Worm (Caenorhabditis elegans): ENCODE data around the gene sre-33.
"Not testable (repeated sequence)": the region's sequence is repeated elsewhere in the genome, so short reads cannot be mapped to it uniquely, and the experiment has no call there.

The sre-33 gene

ce11 chrII:12429743-12430142, 23.4 kb upstream of the sre-33 start, which contains the start of gene Y57A10C.8:
TSS of gene Y57A10C.8 (minus strand) at chrII:12429843.
- TF ChIP-seq pha-4 (tag; optimal IDR thresholded peaks at IDR 0.05) (no peak), egl-27 (tag; optimal IDR thresholded peaks at IDR 0.05) (no peak), elt-1 (tag; optimal IDR thresholded peaks at IDR 0.05) (no peak), zag-1 (tag; optimal IDR thresholded peaks at IDR 0.05) (no peak), nhr-12 (tag; optimal IDR thresholded peaks at IDR 0.05) (no peak), daf-12 (tag; optimal IDR thresholded peaks at IDR 0.05) (no peak), mdl-1 (tag; optimal IDR thresholded peaks at IDR 0.05) (no peak), lsy-12 (tag; optimal IDR thresholded peaks at IDR 0.05) (no peak), nhr-67 (tag; optimal IDR thresholded peaks at IDR 0.05) (no peak), nhr-77 (tag; optimal IDR thresholded peaks at IDR 0.05) (no peak), nfya-1 (tag; optimal IDR thresholded peaks at IDR 0.05; ENCODE audit: insufficient read depth) (no peak), elt-2 (tag; optimal IDR thresholded peaks at IDR 0.05) (no peak), eor-1 (tag; optimal IDR thresholded peaks at IDR 0.05) (no peak), nhr-11 (tag; optimal IDR thresholded peaks at IDR 0.05) (no peak), skn-1 (tag; optimal IDR thresholded peaks at IDR 0.05) (no peak), fkh-10 (GFP tag; optimal IDR thresholded peaks at IDR 0.05) (no peak)

ce11 chrII:12432356-12432755, 20.7 kb upstream of the sre-33 start, which contains the start of gene dct-12:
TSS of gene dct-12 (minus strand) at chrII:12432456.
- TF ChIP-seq egl-27 (tag; optimal IDR thresholded peaks at IDR 0.05) (no peak), hmg-11 (tag; optimal IDR thresholded peaks at IDR 0.05) (no peak), elt-2 (tag; optimal IDR thresholded peaks at IDR 0.05) (no peak), nhr-11 (tag; optimal IDR thresholded peaks at IDR 0.05) (no peak), jun-1 (tag; optimal IDR thresholded peaks at IDR 0.05) (no peak), nhr-67 (tag; optimal IDR thresholded peaks at IDR 0.05) (no peak), ztf-4 (tag; optimal IDR thresholded peaks at IDR 0.05) (no peak), lin-15B (tag; optimal IDR thresholded peaks at IDR 0.05) (no peak), eor-1 (tag; optimal IDR thresholded peaks at IDR 0.05) (no peak), ceh-16 (tag; optimal IDR thresholded peaks at IDR 0.05) (no peak)

- no peak for TF ChIP-seq ztf-11 (tag; optimal IDR thresholded peaks at IDR 0.05)
- TF ChIP-seq R02D3.7 (tag; optimal IDR thresholded peaks at IDR 0.05) = no peak
- TF ChIP-seq lin-39 (tag; optimal IDR thresholded peaks at IDR 0.05) = no peak
- no peak for TF ChIP-seq ceh-9 (tag; optimal IDR thresholded peaks at IDR 0.05)
- no peak for TF ChIP-seq pqm-1 (tag; optimal IDR thresholded peaks at IDR 0.05)
Measured at ce11 chrII:12435202-12435872, 17.8 kb upstream of the sre-33 start.

- TF ChIP-seq daf-12 (tag; optimal IDR thresholded peaks at IDR 0.05) (no peak), ztf-4 (tag; optimal IDR thresholded peaks at IDR 0.05) (no peak), mdl-1 (tag; optimal IDR thresholded peaks at IDR 0.05) (no peak), mml-1 (tag; optimal IDR thresholded peaks at IDR 0.05) (no peak), elt-1 (tag; optimal IDR thresholded peaks at IDR 0.05) (no peak), sea-2 (GFP tag; optimal IDR thresholded peaks at IDR 0.05) (no peak), fos-1 (tag; optimal IDR thresholded peaks at IDR 0.05) (no peak), pha-4 (tag; optimal IDR thresholded peaks at IDR 0.05) (no peak), fkh-10 (GFP tag; optimal IDR thresholded peaks at IDR 0.05) (no peak), nhr-237 (tag; optimal IDR thresholded peaks at IDR 0.05) (no peak)
Measured at ce11 chrII:12436717-12437116, 16.4 kb upstream of the sre-33 start.

- no peak for TF ChIP-seq ama-1 (optimal IDR thresholded peaks at IDR 0.05)
- TF ChIP-seq sea-2 (GFP tag; optimal IDR thresholded peaks at IDR 0.05) = no peak
- no peak for TF ChIP-seq eor-1 (tag; optimal IDR thresholded peaks at IDR 0.05)
- no peak for TF ChIP-seq elt-2 (tag; optimal IDR thresholded peaks at IDR 0.05)
- no peak for TF ChIP-seq ceh-28 (tag; optimal IDR thresholded peaks at IDR 0.05)
Measured at ce11 chrII:12438441-12438840, 14.7 kb upstream of the sre-33 start, which contains the start of gene Y57A10C.9. TSS of gene Y57A10C.9 (minus strand) at chrII:12438541.

ce11 chrII:12441164-12441563, 11.9 kb upstream of the sre-33 start, which contains the start of gene Y57A10C.10:
TSS of gene Y57A10C.10 (minus strand) at chrII:12441264.
- TF ChIP-seq pha-4, R02D3.7, unc-39 (tag; optimal IDR thresholded peaks at IDR 0.05): not testable (repeated sequence)
